Worm (Caenorhabditis elegans) whole organism, L4 larva: ENCODE measurements around the gene fbxc-20.

Experiments used
- D1046.2 ChIP-seq: fragments of 200-800 bp; sonication (Bioruptor generic); IDR thresholded peaks from 2 replicates; pipeline ENCODE4 v1.3.6; 2022; ENCODE audit warnings: missing genetic modification characterization, missing compliant biosample characterization
- F37D6.2 ChIP-seq: sonication (generic microtip); optimal IDR thresholded peaks from 2 replicates; lab custom pipeline; 2016; ENCODE audit warnings: mild to moderate bottlenecking, missing genetic modification characterization, missing compliant biosample characterization
- T20F7.1 ChIP-seq: fragments of 200-800 bp; sonication (Bioruptor generic); optimal IDR thresholded peaks from 2 replicates; lab custom pipeline; 2018; ENCODE audit warnings: mild to moderate bottlenecking, missing genetic modification characterization, missing compliant biosample characterization
- Y48G9A.11 ChIP-seq: fragments of 200-800 bp; sonication (Bioruptor generic); IDR thresholded peaks from 2 replicates; pipeline ENCODE4 v1.3.6; 2022; ENCODE audit warnings: missing genetic modification reagents, missing genetic modification characterization, missing compliant biosample characterization
- aha-1 ChIP-seq: fragments of 150-350 bp; peaks from one replicate; lab custom pipeline; 2014; ENCODE audit warnings: missing biosample characterization, missing genetic modification characterization
- ama-1 ChIP-seq: fragments of 150-350 bp; optimal IDR thresholded peaks from 2 replicates; lab custom pipeline; 2014; ENCODE audit warnings: inconsistent platforms, mixed read lengths
- ceh-20 ChIP-seq: fragments of 200-800 bp; sonication (Bioruptor generic); IDR thresholded peaks from 2 replicates; pipeline ENCODE4 v1.3.6; 2022; ENCODE audit warnings: missing genetic modification reagents, missing genetic modification characterization, missing compliant biosample characterization
- ceh-28 ChIP-seq: fragments of 150-350 bp; optimal IDR thresholded peaks from 2 replicates; lab custom pipeline; 2014; ENCODE audit warnings: missing biosample characterization, missing genetic modification reagents, missing genetic modification characterization
- ceh-62 ChIP-seq: sonication (generic microtip); optimal IDR thresholded peaks from 2 replicates; lab custom pipeline; 2017; ENCODE audit warnings: missing biosample characterization, missing genetic modification characterization
- daf-16 ChIP-seq, 3 experiments: sonication (generic microtip); optimal IDR thresholded peaks; 2 replicates each; lab custom pipeline; 2016 to 2017; ENCODE audit warnings: missing genetic modification characterization in 3 of 3, missing genetic modification reagents in 3 of 3, mild to moderate bottlenecking in 2 of 3, missing compliant biosample characterization in 2 of 3, missing biosample characterization in 1 of 3, moderate library complexity in 1 of 3
- daf-8 ChIP-seq: fragments of 200-800 bp; sonication (Bioruptor generic); IDR thresholded peaks from 2 replicates; pipeline ENCODE4 v1.3.6; 2022; ENCODE audit warnings: missing genetic modification characterization, missing compliant biosample characterization
- duxl-1 ChIP-seq: sonication (generic microtip); optimal IDR thresholded peaks from 2 replicates; lab custom pipeline; 2016; ENCODE audit warnings: mild to moderate bottlenecking, missing genetic modification characterization, moderate library complexity, missing compliant biosample characterization; ENCODE audit not compliant: poor library complexity
- hif-1 ChIP-seq, 2 experiments: sonication (generic microtip); optimal IDR thresholded peaks; 2 replicates each; lab custom pipeline; 2016 to 2017; ENCODE audit warnings: missing compliant biosample characterization in 2 of 2, missing genetic modification characterization in 2 of 2, missing genetic modification reagents in 2 of 2, missing genotype in 2 of 2, mild to moderate bottlenecking in 1 of 2
- jun-1 ChIP-seq: fragments of 150-350 bp; optimal IDR thresholded peaks from 2 replicates; lab custom pipeline; 2014; ENCODE audit warnings: missing biosample characterization, missing genetic modification reagents, missing genetic modification characterization
- lin-15B ChIP-seq: fragments of 150-350 bp; sonication (generic microtip); optimal IDR thresholded peaks from 3 replicates; lab custom pipeline; 2014; ENCODE audit warnings: missing biosample characterization, missing genetic modification characterization
- lin-29 ChIP-seq: fragments of 200-800 bp; sonication (Bioruptor generic); IDR thresholded peaks from 2 replicates; pipeline ENCODE4 v1.3.6; 2022; ENCODE audit warnings: missing genetic modification reagents, missing genetic modification characterization, missing compliant biosample characterization
- lin-38 ChIP-seq: fragments of 200-800 bp; sonication (Bioruptor generic); IDR thresholded peaks from 2 replicates; pipeline ENCODE4 v1.3.6; 2022; ENCODE audit warnings: missing genetic modification reagents, missing genetic modification characterization, missing compliant biosample characterization
- lin-39 ChIP-seq: fragments of 150-350 bp; optimal IDR thresholded peaks from 2 replicates; lab custom pipeline; 2014; ENCODE audit warnings: missing biosample characterization, missing genetic modification reagents, missing genetic modification characterization
- madf-9 ChIP-seq: fragments of 200-800 bp; sonication (Bioruptor generic); conservative IDR thresholded peaks from 2 replicates; pipeline ENCODE4 v1.3.6; 2022; ENCODE audit warnings: missing genetic modification reagents, missing genetic modification characterization, missing compliant biosample characterization
- mdl-1 ChIP-seq, 2 experiments: fragments of 150-350 bp in 1 of 2; sonication (generic microtip) in 1 of 2; optimal IDR thresholded peaks; 2 replicates each; lab custom pipeline; 2014 to 2017; ENCODE audit warnings: missing biosample characterization in 2 of 2, missing genetic modification characterization in 2 of 2
- mxl-2 ChIP-seq: fragments of 200-800 bp; sonication (Bioruptor generic); conservative IDR thresholded peaks from 2 replicates; pipeline ENCODE4 v1.3.6; 2022; ENCODE audit warnings: missing genetic modification reagents, missing genetic modification characterization, missing compliant biosample characterization
- nhr-10 ChIP-seq: fragments of 150-350 bp; optimal IDR thresholded peaks from 2 replicates; lab custom pipeline; 2014; ENCODE audit warnings: missing biosample characterization, missing genetic modification characterization
- nhr-41 ChIP-seq: fragments of 200-800 bp; sonication (Bioruptor generic); IDR thresholded peaks from 2 replicates; pipeline ENCODE4 v1.3.6; 2022; ENCODE audit warnings: missing genetic modification reagents, missing genetic modification characterization, missing compliant biosample characterization
- nhr-6 ChIP-seq: fragments of 150-350 bp; optimal IDR thresholded peaks from 2 replicates; lab custom pipeline; 2014; ENCODE audit warnings: missing biosample characterization, missing genetic modification characterization
- sdz-12 ChIP-seq: fragments of 200-800 bp; sonication (Bioruptor generic); optimal IDR thresholded peaks from 2 replicates; lab custom pipeline; 2018; ENCODE audit warnings: mild to moderate bottlenecking, missing genetic modification characterization, missing compliant biosample characterization
- set-16 ChIP-seq: fragments of 200-800 bp; sonication (Bioruptor generic); IDR thresholded peaks from 2 replicates; pipeline ENCODE4 v1.3.6; 2022; ENCODE audit warnings: missing genetic modification reagents, missing genetic modification characterization, missing compliant biosample characterization
- snpc-1.2 ChIP-seq: fragments of 200-800 bp; sonication (Bioruptor generic); IDR thresholded peaks from 2 replicates; pipeline ENCODE4 v1.3.6; 2022; ENCODE audit warnings: missing genetic modification reagents, missing genetic modification characterization, missing compliant biosample characterization
- zip-2 ChIP-seq: fragments of 150-350 bp; optimal IDR thresholded peaks from 2 replicates; lab custom pipeline; 2014; ENCODE audit warnings: missing biosample characterization, missing genetic modification characterization

Gene fbxc-20

DNA sequence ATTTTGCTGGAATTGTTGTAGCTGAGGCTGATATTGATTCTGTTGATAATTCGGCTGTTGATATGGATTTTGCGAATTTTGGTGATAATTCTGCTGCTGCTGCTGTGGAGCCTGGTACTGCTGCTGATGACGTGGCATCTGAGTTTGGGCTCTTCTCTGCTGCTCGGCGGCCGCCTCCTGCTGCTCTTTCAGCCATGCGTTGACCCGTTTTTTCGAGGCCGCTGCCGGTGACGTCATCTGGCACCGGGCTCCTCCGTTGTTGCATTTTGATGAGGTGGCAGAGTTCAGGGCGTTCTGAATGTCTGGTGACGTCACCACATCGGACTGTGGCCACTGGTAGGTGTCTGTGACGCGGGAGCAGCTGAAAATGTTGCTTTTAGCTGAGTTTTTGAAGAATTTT, 38.0 kb downstream of the fbxc-20 start:
- TF ChIP-seq ceh-62 = no peak
- no peak for TF ChIP-seq T20F7.1 (GFP tag; lab: Kevin White, UChicago)
- TF ChIP-seq set-16 (GFP tag; lab: Robert Waterston, UW) = peak; percentile 87
- no peak for TF ChIP-seq daf-16 (GFP tag; optimal IDR thresholded peaks at IDR 0.05; lab: Kevin White, UChicago)
- TF ChIP-seq daf-16 (tag; optimal IDR thresholded peaks at IDR 0.05; lab: Kevin White, UChicago) = no peak
- TF ChIP-seq sdz-12 (GFP tag; lab: Kevin White, UChicago) = no peak
- no peak for TF ChIP-seq mxl-2 (GFP tag; lab: Robert Waterston, UW)
- no peak for TF ChIP-seq jun-1 (tag; lab: Kevin White, UChicago)

- no peak for TF ChIP-seq lin-15B (tag; lab: Kevin White, UChicago)
- TF ChIP-seq Y48G9A.11 (GFP tag; lab: Robert Waterston, UW) = no peak
- no peak for TF ChIP-seq mdl-1 (tag; optimal IDR thresholded peaks at IDR 0.05; lab: Kevin White, UChicago)
- no peak for TF ChIP-seq D1046.2
- TF ChIP-seq lin-38 (GFP tag; lab: Robert Waterston, UW) = no peak
- TF ChIP-seq lin-39 = no peak
- no peak for TF ChIP-seq nhr-41 (GFP tag; lab: Robert Waterston, UW)
- no peak for TF ChIP-seq duxl-1
- TF ChIP-seq daf-8 (GFP tag; lab: Robert Waterston, UW) = no peak
- no peak for TF ChIP-seq snpc-1.2 (GFP tag; lab: Robert Waterston, UW)
- TF ChIP-seq ceh-28 = no peak
- TF ChIP-seq ama-1 (lab: Kevin White, UChicago) = no peak
- no peak for TF ChIP-seq F37D6.2 (tag; lab: Kevin White, UChicago)
- TF ChIP-seq madf-9 (GFP tag; lab: Robert Waterston, UW) = no peak
- no peak for TF ChIP-seq lin-29 (GFP tag; lab: Robert Waterston, UW)
- TF ChIP-seq zip-2 (tag; lab: Kevin White, UChicago) = no peak
- TF ChIP-seq ceh-20 = no peak
- no peak for TF ChIP-seq hif-1 (tag; optimal IDR thresholded peaks at IDR 0.05; lab: Kevin White, UChicago)
- TF ChIP-seq nhr-6 (tag; lab: Kevin White, UChicago) = no peak
- no peak for TF ChIP-seq nhr-10 (tag; lab: Kevin White, UChicago)
These were observed 39.9 kb downstream of the fbxc-20 start, which contains the start of gene pqn-42 for ce11 chrII:2458881-2459280. pqn-42 (minus strand) TSS chrII:2458981.

DNA sequence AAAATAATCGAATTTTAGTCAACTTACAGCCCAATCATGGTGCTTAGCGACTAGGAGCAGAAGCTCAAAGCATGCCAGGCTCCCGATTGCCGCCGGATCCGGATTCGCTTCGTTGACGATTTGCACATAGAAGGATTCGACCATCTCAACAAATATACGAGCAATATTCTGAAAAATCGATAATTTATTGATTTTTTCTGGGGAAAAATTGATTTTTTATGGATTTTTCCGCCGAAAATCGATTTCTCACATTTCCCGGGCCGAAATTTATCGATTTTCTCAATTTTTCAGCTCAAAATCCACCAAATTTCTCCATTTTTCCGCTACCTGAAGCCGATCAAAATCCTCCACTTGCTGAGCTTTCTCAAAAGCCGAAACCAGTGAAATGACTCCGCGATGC, 49.9 kb downstream of the fbxc-20 start:
- TF ChIP-seq aha-1 (peak; percentile 87), lin-38 (GFP tag; lab: Robert Waterston, UW) (no peak), ceh-28 (peak; percentile 83)
